Fruit fly (Drosophila melanogaster) whole organism, pupa: Measurements from ENCODE around the gene CG13983.

Experiments used
- CG10348 ChIP-seq: fragments of 200-800 bp; sonication (Bioruptor generic); IDR thresholded peaks from 2 replicates; pipeline ENCODE4 v1.3.6; 2022; ENCODE audit warnings: missing biosample characterization, missing genetic modification characterization
- CG14655 ChIP-seq: fragments of 200-800 bp; sonication (Bioruptor generic); optimal IDR thresholded peaks from 3 replicates; lab custom pipeline; 2017; ENCODE audit warnings: mild to moderate bottlenecking, missing biosample characterization, missing genetic modification reagents, missing genetic modification characterization
- CG15710 ChIP-seq: fragments of 200-800 bp; sonication (Bioruptor generic); optimal IDR thresholded peaks from 2 replicates; lab custom pipeline; 2018; ENCODE audit warnings: missing biosample characterization, mild to moderate bottlenecking, missing genetic modification characterization, moderate library complexity
- CG17806 ChIP-seq: fragments of 200-800 bp; sonication (Bioruptor generic); optimal IDR thresholded peaks from 2 replicates; lab custom pipeline; 2018; ENCODE audit warnings: missing biosample characterization, mild to moderate bottlenecking, missing genetic modification characterization, moderate library complexity
- CG34367 ChIP-seq: fragments of 200-800 bp; sonication (Bioruptor generic); optimal IDR thresholded peaks from 2 replicates; lab custom pipeline; 2018; ENCODE audit warnings: missing biosample characterization, mild to moderate bottlenecking, missing genetic modification characterization
- CG8159 ChIP-seq: fragments of 200-800 bp; sonication (Bioruptor generic); optimal IDR thresholded peaks from 3 replicates; lab custom pipeline; 2018; ENCODE audit warnings: missing biosample characterization, mild to moderate bottlenecking, missing genetic modification characterization, moderate library complexity
- CG8301 ChIP-seq: fragments of 200-800 bp; sonication (Bioruptor generic); optimal IDR thresholded peaks from 2 replicates; lab custom pipeline; 2018; ENCODE audit warnings: missing biosample characterization, mild to moderate bottlenecking, missing genetic modification characterization
- CG9948 ChIP-seq: fragments of 200-800 bp; sonication (Bioruptor generic); optimal IDR thresholded peaks from 2 replicates; lab custom pipeline; 2018; ENCODE audit warnings: missing biosample characterization, mild to moderate bottlenecking, missing genetic modification characterization, moderate library complexity
- EcR ChIP-seq: fragments of 200-800 bp; sonication (Bioruptor generic); optimal IDR thresholded peaks from 3 replicates; lab custom pipeline; 2019; ENCODE audit warnings: missing biosample characterization, missing genetic modification characterization, mild to moderate bottlenecking, moderate library complexity, missing genetic modification reagents
- Pif1A ChIP-seq: fragments of 200-800 bp; sonication (Bioruptor generic); optimal IDR thresholded peaks from 3 replicates; lab custom pipeline; 2016; ENCODE audit warnings: missing biosample characterization, missing genetic modification characterization
- Pif1B ChIP-seq: fragments of 200-800 bp; sonication (Bioruptor generic); optimal IDR thresholded peaks from 3 replicates; lab custom pipeline; 2016; ENCODE audit warnings: missing biosample characterization, missing genetic modification characterization
- gl ChIP-seq: fragments of 200-800 bp; sonication (Bioruptor generic); optimal IDR thresholded peaks from 2 replicates; lab custom pipeline; 2018; ENCODE audit warnings: missing biosample characterization, mild to moderate bottlenecking, missing genetic modification characterization

- no peak for TF ChIP-seq CG9948 (tag; lab: Kevin White, UChicago)
- no peak for TF ChIP-seq CG15710 (tag; lab: Kevin White, UChicago)
- TF ChIP-seq CG14655 (GFP tag; lab: Kevin White, UChicago), result no peak
- TF ChIP-seq Pif1A, result no peak
- no peak for TF ChIP-seq Pif1B
- no peak for TF ChIP-seq gl (tag; lab: Kevin White, UChicago)
- TF ChIP-seq EcR, result no peak
- TF ChIP-seq CG8159 (tag; lab: Kevin White, UChicago), result no peak
- no peak for TF ChIP-seq CG8301 (tag; lab: Kevin White, UChicago)
- no peak for TF ChIP-seq CG17806 (tag; lab: Kevin White, UChicago)
- no peak for TF ChIP-seq CG10348 (GFP tag; lab: Robert Waterston, UW)
- TF ChIP-seq CG34367 (tag; lab: Kevin White, UChicago), result no peak
Measured at dm6 chr2L:6264390-6264789, at the start of gene CG13983.
